Worm (Caenorhabditis elegans): Measurements from ENCODE around the gene F13A7.1.

ce11 chrV:16355941-16356340, 21.8 kb downstream of the F13A7.1 start:
- TF ChIP-seq dao-5 (tag; optimal IDR thresholded peaks at IDR 0.05): no peak
- TF ChIP-seq him-1 (tag; optimal IDR thresholded peaks at IDR 0.05): peak; percentile 86

Measured in whole organism, L4/young adult.